Fruit fly (Drosophila melanogaster) whole organism, embryonic: Measurements from ENCODE around the gene CG17140.

Experiments
- Abd-B ChIP-seq: fragments of 200-800 bp; sonication (Bioruptor generic); optimal IDR thresholded peaks from 2 replicates; lab custom pipeline; 2018; ENCODE audit warnings: missing biosample characterization, mild to moderate bottlenecking, missing genetic modification characterization, moderate library complexity
- Awh ChIP-seq: fragments of 200-800 bp; sonication (Bioruptor generic); IDR thresholded peaks from 2 replicates; pipeline ENCODE4, ENCODE4 v1.3.6; 2022; ENCODE audit warnings: missing biosample characterization, missing genetic modification characterization
- CG10147 ChIP-seq: fragments of 200-800 bp; sonication (Bioruptor generic); optimal IDR thresholded peaks from 2 replicates; lab custom pipeline; 2019; ENCODE audit warnings: missing biosample characterization, mild to moderate bottlenecking, missing genetic modification characterization, moderate library complexity
- CG10366 ChIP-seq: fragments of 200-800 bp; sonication (Bioruptor generic); IDR thresholded peaks from 2 replicates; pipeline ENCODE4 v1.3.6; 2022; ENCODE audit warnings: missing biosample characterization, missing genetic modification characterization
- CG10431 ChIP-seq: fragments of 200-800 bp; sonication (Bioruptor generic); optimal IDR thresholded peaks from 3 replicates; lab custom pipeline; 2018; ENCODE audit warnings: missing biosample characterization, mild to moderate bottlenecking, missing genetic modification characterization
- CG11247 ChIP-seq: fragments of 200-800 bp; sonication (Bioruptor generic); IDR thresholded peaks from 2 replicates; pipeline ENCODE4 v1.3.6; 2022; ENCODE audit warnings: missing biosample characterization, missing genetic modification characterization
- CG12219 ChIP-seq: fragments of 200-800 bp; sonication (Bioruptor generic); optimal IDR thresholded peaks from 3 replicates; lab custom pipeline; 2018; ENCODE audit warnings: missing biosample characterization, mild to moderate bottlenecking, missing genetic modification characterization
- CG12391 ChIP-seq: fragments of 200-800 bp; sonication (Bioruptor generic); optimal IDR thresholded peaks from 3 replicates; lab custom pipeline; 2018; ENCODE audit warnings: missing biosample characterization, mild to moderate bottlenecking, missing genetic modification characterization, moderate library complexity
- CG1529 ChIP-seq: fragments of 200-800 bp; sonication (Bioruptor generic); optimal IDR thresholded peaks from 3 replicates; lab custom pipeline; 2018; ENCODE audit warnings: missing biosample characterization, missing genetic modification characterization
- CG1603 ChIP-seq: fragments of 200-800 bp; sonication (Bioruptor generic); optimal IDR thresholded peaks from 2 replicates; lab custom pipeline; 2019; ENCODE audit warnings: missing biosample characterization, mild to moderate bottlenecking, missing genetic modification characterization, moderate library complexity
- CG16863 ChIP-seq: fragments of 200-800 bp; sonication (Bioruptor generic); optimal IDR thresholded peaks from 3 replicates; lab custom pipeline; 2016; ENCODE audit warnings: missing biosample characterization, missing genetic modification characterization
- CG17361 ChIP-seq: fragments of 200-800 bp; sonication (Bioruptor generic); IDR thresholded peaks from 3 replicates; pipeline ENCODE4 v1.3.6; 2022; ENCODE audit warnings: missing biosample characterization, missing genetic modification characterization
- CG17385 ChIP-seq: fragments of 200-800 bp; sonication (Bioruptor generic); optimal IDR thresholded peaks from 3 replicates; lab custom pipeline; 2018; ENCODE audit warnings: missing biosample characterization, mild to moderate bottlenecking, missing genetic modification characterization
- CG17612 ChIP-seq: fragments of 200-800 bp; sonication (Bioruptor generic); IDR thresholded peaks from 2 replicates; pipeline ENCODE4 v1.3.6; 2022; ENCODE audit warnings: missing biosample characterization, missing genetic modification characterization
- CG18764 ChIP-seq: fragments of 200-800 bp; sonication (Bioruptor generic); optimal IDR thresholded peaks from 3 replicates; lab custom pipeline; 2016; ENCODE audit warnings: missing biosample characterization, missing genetic modification characterization
- CG34376 ChIP-seq: fragments of 200-800 bp; sonication (Bioruptor generic); optimal IDR thresholded peaks from 2 replicates; lab custom pipeline; 2018; ENCODE audit warnings: missing biosample characterization, mild to moderate bottlenecking, missing genetic modification characterization
- CG4730 ChIP-seq: fragments of 200-800 bp; sonication (Bioruptor generic); IDR thresholded peaks from 2 replicates; pipeline ENCODE4 v1.3.6; 2022; ENCODE audit warnings: missing biosample characterization, missing genetic modification characterization
- CG5953 ChIP-seq: fragments of 200-800 bp; sonication (Bioruptor generic); IDR thresholded peaks from 2 replicates; pipeline ENCODE4 v1.3.6; 2022; ENCODE audit warnings: missing biosample characterization, missing genetic modification characterization
- CG6175 ChIP-seq: fragments of 200-800 bp; sonication (Bioruptor generic); IDR thresholded peaks from 3 replicates; pipeline ENCODE4 v1.3.6; 2022; ENCODE audit warnings: missing biosample characterization, missing genetic modification characterization
- CG7745 ChIP-seq: fragments of 200-800 bp; sonication (Bioruptor generic); optimal IDR thresholded peaks from 2 replicates; lab custom pipeline; 2018; ENCODE audit warnings: missing biosample characterization, mild to moderate bottlenecking, missing genetic modification characterization, moderate library complexity
- CG7839 ChIP-seq: fragments of 200-800 bp; sonication (Bioruptor generic); optimal IDR thresholded peaks from 3 replicates; lab custom pipeline; 2018; ENCODE audit warnings: missing biosample characterization, mild to moderate bottlenecking, missing genetic modification characterization, moderate library complexity
- D19A ChIP-seq: fragments of 200-800 bp; optimal IDR thresholded peaks from 3 replicates; lab custom pipeline; 2019; ENCODE audit warnings: missing biosample characterization, mild to moderate bottlenecking, missing genetic modification characterization, moderate library complexity
- D19B ChIP-seq: fragments of 200-800 bp; sonication (Bioruptor generic); optimal IDR thresholded peaks from 2 replicates; lab custom pipeline; 2017; ENCODE audit warnings: missing biosample characterization, mild to moderate bottlenecking, missing genetic modification characterization
- Dfd ChIP-seq, 2 experiments: fragments of >200 bp; optimal IDR thresholded peaks; 2 replicates each; lab custom pipeline; 2017; ENCODE audit warnings: missing biosample characterization in 2 of 2, missing genetic modification characterization in 2 of 2
- Dp ChIP-seq: fragments of 200-800 bp; sonication (Bioruptor generic); optimal IDR thresholded peaks from 2 replicates; lab custom pipeline; 2018; ENCODE audit warnings: missing biosample characterization, mild to moderate bottlenecking, missing genetic modification characterization, moderate library complexity
- HLH3B ChIP-seq: fragments of 200-800 bp; sonication (Bioruptor generic); IDR thresholded peaks from 2 replicates; pipeline ENCODE4 v1.3.6; 2022; ENCODE audit warnings: missing biosample characterization, missing genetic modification characterization
- HLH54F ChIP-seq: fragments of 200-800 bp; sonication (Bioruptor generic); optimal IDR thresholded peaks from 3 replicates; lab custom pipeline; 2016; ENCODE audit warnings: missing biosample characterization, missing genetic modification characterization
- Hsf ChIP-seq: fragments of 200-800 bp; sonication (Bioruptor generic); optimal IDR thresholded peaks from 3 replicates; lab custom pipeline; 2016; ENCODE audit warnings: missing biosample characterization, missing genetic modification characterization
- MTF-1 ChIP-seq: fragments of 200-800 bp; sonication (Bioruptor generic); optimal IDR thresholded peaks from 2 replicates; lab custom pipeline; 2018; ENCODE audit warnings: missing biosample characterization, mild to moderate bottlenecking, missing genetic modification characterization, borderline replicate concordance
- Nf-YA ChIP-seq: fragments of 200-800 bp; sonication (Bioruptor generic); IDR thresholded peaks from 2 replicates; pipeline ENCODE4 v1.3.6; 2022; ENCODE audit warnings: missing biosample characterization, missing genetic modification characterization
- Nf-YC ChIP-seq: fragments of 200-800 bp; optimal IDR thresholded peaks from 3 replicates; lab custom pipeline; 2019; ENCODE audit warnings: missing biosample characterization, mild to moderate bottlenecking, missing genetic modification characterization, moderate library complexity
- Scr ChIP-seq: fragments of 200-800 bp; sonication (Bioruptor generic); IDR thresholded peaks from 2 replicates; pipeline ENCODE4 v1.3.6; 2022; ENCODE audit warnings: missing biosample characterization, missing genetic modification characterization; ENCODE audit not compliant: partially characterized antibody
- Taf1 ChIP-seq: fragments of 200-800 bp; sonication (Bioruptor generic); IDR thresholded peaks from 2 replicates; pipeline ENCODE4 v1.3.6; 2022; ENCODE audit warnings: missing biosample characterization, missing genetic modification characterization
- Trl ChIP-seq, 3 experiments: fragments of >200 bp in 2 of 3; fragments of 200-800 bp in 1 of 3; sonication (Bioruptor generic) in 1 of 3; optimal IDR thresholded peaks; 2 replicates in 1 of 3; 3 replicates in 2 of 3; lab custom pipeline; 2016 to 2017; ENCODE audit warnings: missing biosample characterization in 1 of 3, missing genetic modification characterization in 1 of 3
- bcd ChIP-seq: fragments of 200-800 bp; sonication (Bioruptor generic); optimal IDR thresholded peaks from 2 replicates; lab custom pipeline; 2017; ENCODE audit warnings: missing biosample characterization, mild to moderate bottlenecking, missing genetic modification characterization
- ci ChIP-seq: fragments of 200-800 bp; sonication (Bioruptor generic); IDR thresholded peaks from 3 replicates; pipeline ENCODE4 v1.3.6; 2022; ENCODE audit warnings: missing biosample characterization, missing genetic modification characterization
- dm ChIP-seq: fragments of 200-800 bp; sonication (Bioruptor generic); optimal IDR thresholded peaks from 3 replicates; lab custom pipeline; 2016; ENCODE audit warnings: missing biosample characterization, missing genetic modification characterization
- fd3F ChIP-seq: fragments of 200-800 bp; sonication (Bioruptor generic); optimal IDR thresholded peaks from 2 replicates; lab custom pipeline; 2018; ENCODE audit warnings: missing biosample characterization, mild to moderate bottlenecking, missing genetic modification characterization, moderate library complexity
- gce ChIP-seq: fragments of 200-800 bp; sonication (Bioruptor generic); IDR thresholded peaks from 3 replicates; pipeline ENCODE4 v1.3.6; 2022; ENCODE audit warnings: missing biosample characterization, missing genetic modification characterization
- grn ChIP-seq: fragments of 200-800 bp; sonication (Bioruptor generic); optimal IDR thresholded peaks from 3 replicates; lab custom pipeline; 2017; ENCODE audit warnings: missing biosample characterization, missing genetic modification characterization
- nerfin-2 ChIP-seq: fragments of 200-800 bp; sonication (Bioruptor generic); IDR thresholded peaks from 2 replicates; pipeline ENCODE4 v1.3.6; 2022; ENCODE audit warnings: missing biosample characterization, missing genetic modification characterization; ENCODE audit not compliant: partially characterized antibody
- prd ChIP-seq, 3 experiments: fragments of >200 bp in 2 of 3; fragments of 200-800 bp in 1 of 3; sonication (Bioruptor generic) in 1 of 3; optimal IDR thresholded peaks in 2 of 3; IDR thresholded peaks in 1 of 3; 2 replicates in 2 of 3; 3 replicates in 1 of 3; pipeline versions ENCODE4 v1.3.6 to Lab custom; 2017 to 2022; ENCODE audit warnings: missing biosample characterization in 1 of 3, missing genetic modification characterization in 1 of 3
- seq ChIP-seq: fragments of 200-800 bp; sonication (Bioruptor generic); IDR thresholded peaks from 2 replicates; pipeline ENCODE4 v1.3.6; 2022; ENCODE audit warnings: missing biosample characterization, missing genetic modification characterization
- slbo ChIP-seq: fragments of 200-800 bp; sonication (Bioruptor generic); IDR thresholded peaks from 2 replicates; pipeline ENCODE4 v1.3.6; 2022; ENCODE audit warnings: missing biosample characterization, missing genetic modification characterization
- vfl ChIP-seq: fragments of 200-800 bp; sonication (Bioruptor generic); optimal IDR thresholded peaks from 2 replicates; lab custom pipeline; 2016; ENCODE audit warnings: missing biosample characterization, missing genetic modification characterization
- vvl ChIP-seq: fragments of 200-800 bp; sonication (Bioruptor generic); IDR thresholded peaks from 2 replicates; pipeline ENCODE4 v1.3.6; 2022; ENCODE audit warnings: missing biosample characterization, missing genetic modification characterization
- wdn ChIP-seq: fragments of 200-800 bp; sonication (Bioruptor generic); IDR thresholded peaks from 2 replicates; pipeline ENCODE4 v1.3.6; 2022; ENCODE audit warnings: missing biosample characterization, missing genetic modification characterization
- zfh1 ChIP-seq: fragments of 200-800 bp; sonication (Bioruptor generic); IDR thresholded peaks from 3 replicates; pipeline ENCODE4 v1.3.6; 2022; ENCODE audit warnings: missing biosample characterization, missing genetic modification characterization

CG17140 gene

DNA sequence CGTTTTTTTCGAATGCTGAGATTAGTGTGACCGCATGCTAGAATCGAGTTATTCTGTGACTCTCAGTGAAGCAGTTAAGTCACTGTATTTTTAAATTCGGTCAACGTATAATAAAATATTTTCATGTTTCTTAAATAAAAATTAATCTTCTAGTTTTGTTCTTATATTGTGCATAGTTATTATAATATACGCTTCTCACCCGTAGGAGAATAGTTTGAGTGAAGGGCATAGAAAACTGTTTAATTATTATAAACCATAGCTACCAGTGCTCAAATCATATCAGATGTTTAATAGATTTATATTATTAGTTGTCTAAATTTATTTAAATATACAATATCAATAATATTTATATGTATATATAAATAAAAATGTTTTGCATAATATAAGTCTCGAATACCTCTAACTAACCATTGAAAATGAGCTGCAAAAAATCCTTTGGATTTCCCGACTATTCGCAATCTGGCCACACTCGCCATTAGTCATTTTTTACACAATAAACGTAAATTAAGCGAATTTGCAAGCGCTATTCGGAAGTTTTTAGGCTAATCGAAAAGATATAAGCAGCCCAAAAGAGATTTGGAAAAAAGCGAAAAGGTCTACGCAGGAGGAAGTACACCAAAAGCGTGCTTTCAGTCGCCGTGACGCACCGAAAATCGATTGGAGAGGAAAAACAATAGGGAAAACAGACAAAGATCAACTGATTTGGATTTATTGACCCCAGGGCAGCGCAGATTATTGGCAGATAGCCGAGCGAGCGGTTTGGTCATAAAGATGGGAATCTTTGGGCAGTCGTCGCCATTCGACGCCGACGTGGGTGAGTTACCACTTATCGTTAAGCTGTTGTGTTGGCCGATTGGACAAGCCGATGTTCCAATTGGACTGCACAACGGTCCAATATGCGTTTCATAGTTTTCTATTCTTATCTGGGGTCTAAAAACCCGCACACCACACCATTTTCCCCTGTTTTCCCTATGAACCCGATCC is 12.9 kb upstream of the CG17140 start, which contains the start of the genes aurB and Stam (continued):
- no peak for TF ChIP-seq MTF-1 (GFP tag; lab: Kevin White, UChicago)
- no peak for TF ChIP-seq CG10147 (GFP tag; lab: Kevin White, UChicago)
- TF ChIP-seq CG12391 (tag; lab: Kevin White, UChicago): peak; percentile 85
- no peak for TF ChIP-seq gce (GFP tag; lab: Robert Waterston, UW)
- no peak for TF ChIP-seq CG12219 (GFP tag; lab: Kevin White, UChicago)
- no peak for TF ChIP-seq Trl (optimal IDR thresholded peaks at IDR 0.05; lab: Kevin White, UChicago)
- TF ChIP-seq Trl (GFP tag; optimal IDR thresholded peaks at IDR 0.05; lab: Kevin White, UChicago): no peak
- TF ChIP-seq Nf-YA: no peak
- no peak for TF ChIP-seq Hsf (GFP tag; lab: Kevin White, UChicago)
- peak; percentile 16 for TF ChIP-seq CG18764
- TF ChIP-seq Scr (GFP tag; lab: Robert Waterston, UW): no peak
- TF ChIP-seq nerfin-2: no peak
- TF ChIP-seq HLH54F (GFP tag; lab: Kevin White, UChicago): no peak
- TF ChIP-seq CG17361: peak; percentile 67
- TF ChIP-seq dm (GFP tag; lab: Kevin White, UChicago): no peak
- peak; percentile 40 for TF ChIP-seq fd3F
- TF ChIP-seq Abd-B (GFP tag; lab: Kevin White, UChicago): peak; percentile 52
- TF ChIP-seq CG1529 (GFP tag; lab: Kevin White, UChicago): peak; percentile 8
- TF ChIP-seq Awh: 0 out of 2 replicates have a peak, but pooled peaks have one; percentile 36
- peak; percentile 71 for TF ChIP-seq vvl (GFP tag; lab: Robert Waterston, UW)
- TF ChIP-seq Dfd (GFP tag; optimal IDR thresholded peaks at IDR 0.05; lab: Kevin White, UChicago): no peak
- no peak for TF ChIP-seq CG5953
- peak; percentile 41 for TF ChIP-seq bcd (GFP tag; lab: Kevin White, UChicago)
- no peak for TF ChIP-seq wdn (GFP tag; lab: Robert Waterston, UW)
- no peak for TF ChIP-seq vfl (GFP tag; lab: Kevin White, UChicago)
- TF ChIP-seq CG17385 (GFP tag; lab: Kevin White, UChicago): peak; percentile 48
- peak; percentile 81 for TF ChIP-seq Dp
- TF ChIP-seq D19B: no peak
- TF ChIP-seq CG7839 (tag; lab: Kevin White, UChicago): peak; percentile 68
- no peak for TF ChIP-seq CG6175 (GFP tag; lab: Robert Waterston, UW)
- TF ChIP-seq CG4730 (GFP tag; lab: Robert Waterston, UW): no peak
- no peak for TF ChIP-seq CG7745 (tag; lab: Kevin White, UChicago)
- TF ChIP-seq CG10366 (GFP tag; lab: Robert Waterston, UW): peak; percentile 24
- peak; percentile 47; the same call in 1 of the 2 replicates for TF ChIP-seq slbo (GFP tag; lab: Robert Waterston, UW)
- no peak for TF ChIP-seq CG17612 (GFP tag; lab: Robert Waterston, UW)
- TF ChIP-seq Taf1: no peak
- no peak for TF ChIP-seq prd (optimal IDR thresholded peaks at IDR 0.05; lab: Kevin White, UChicago)
- peak; percentile 61 for TF ChIP-seq prd (GFP tag; IDR thresholded peaks at IDR 0.05; lab: Robert Waterston, UW)
- TF ChIP-seq CG34376 (GFP tag; lab: Kevin White, UChicago): no peak
- no peak; the same call in 1 of the 2 replicates for TF ChIP-seq CG11247 (GFP tag; lab: Robert Waterston, UW)
- TF ChIP-seq zfh1 (GFP tag; lab: Robert Waterston, UW): no peak
- no peak for TF ChIP-seq CG10431
- no peak for TF ChIP-seq D19A
- no peak for TF ChIP-seq ci (GFP tag; lab: Robert Waterston, UW)
- TF ChIP-seq Nf-YC (tag; lab: Kevin White, UChicago): peak; percentile 71
- TF ChIP-seq CG16863 (GFP tag; lab: Kevin White, UChicago): no peak
- peak; percentile 75 for TF ChIP-seq grn (GFP tag; lab: Kevin White, UChicago)
- no peak for TF ChIP-seq seq (GFP tag; lab: Robert Waterston, UW)
- TF ChIP-seq HLH3B: no peak
- TF ChIP-seq CG1603 (tag; lab: Kevin White, UChicago): no peak
